Fruit fly (Drosophila melanogaster): ENCODE results near the gene Marf.
A peak's percentile ranks its signal among the peaks of the same experiment; 100 is the strongest.

Marf gene

dm6 chrX:6366357-6366691, 575 bp downstream of the Marf start (continued):
- TF ChIP-seq CG12071 (GFP tag; optimal IDR thresholded peaks at IDR 0.05) = peak; percentile 87
- no peak for TF ChIP-seq insv (GFP tag; optimal IDR thresholded peaks at IDR 0.05)
- peak; percentile 91 for TF ChIP-seq lbe (GFP tag; optimal IDR thresholded peaks at IDR 0.05)
- TF ChIP-seq HLH4C (GFP tag; IDR thresholded peaks at IDR 0.05; ENCODE audit: partially characterized antibody) = no peak
- TF ChIP-seq Meics (GFP tag; optimal IDR thresholded peaks at IDR 0.05) = peak; percentile 89
- TF ChIP-seq CG12659 (GFP tag; optimal IDR thresholded peaks at IDR 0.05) = peak; percentile 78
- peak; percentile 57 for TF ChIP-seq Atf3 (GFP tag; optimal IDR thresholded peaks at IDR 0.05)
- TF ChIP-seq CG31441 (GFP tag; IDR thresholded peaks at IDR 0.05) = peak; percentile 55
- peak; percentile 83 for TF ChIP-seq CG6175 (GFP tag; IDR thresholded peaks at IDR 0.05)
- TF ChIP-seq E2f1 (GFP tag; IDR thresholded peaks at IDR 0.05) = peak; percentile 84
- TF ChIP-seq row (GFP tag; IDR thresholded peaks at IDR 0.05) = peak; percentile 92
- TF ChIP-seq CG7987 (GFP tag; optimal IDR thresholded peaks at IDR 0.05) = peak; percentile 40
- TF ChIP-seq sug (tag; optimal IDR thresholded peaks at IDR 0.05) = peak; percentile 88
- TF ChIP-seq Dfd (GFP tag; optimal IDR thresholded peaks at IDR 0.05) = no peak
- TF ChIP-seq CG8924 (tag; optimal IDR thresholded peaks at IDR 0.05) = no peak
- TF ChIP-seq dpn (GFP tag; optimal IDR thresholded peaks at IDR 0.05) = peak; percentile 88
- no peak for TF ChIP-seq pros (GFP tag; optimal IDR thresholded peaks at IDR 0.05)
- peak; percentile 44 for TF ChIP-seq CG18476 (GFP tag; optimal IDR thresholded peaks at IDR 0.05)
- peak; percentile 66 for TF ChIP-seq CG3163 (GFP tag; optimal IDR thresholded peaks at IDR 0.05)
- TF ChIP-seq lov (optimal IDR thresholded peaks at IDR 0.05) = no peak
- TF ChIP-seq lov (GFP tag; IDR thresholded peaks at IDR 0.05) = peak; percentile 73; the same call in 1 of the 3 replicates
- peak; percentile 56 for TF ChIP-seq CG10979 (tag; optimal IDR thresholded peaks at IDR 0.05)
- TF ChIP-seq esg (GFP tag; conservative IDR thresholded peaks at IDR 0.05) = peak; percentile 74
- peak; percentile 88 for TF ChIP-seq H2.0 (GFP tag; IDR thresholded peaks at IDR 0.05)
- TF ChIP-seq gcm (GFP tag; optimal IDR thresholded peaks at IDR 0.05) = peak; percentile 53
- peak; percentile 85 for TF ChIP-seq cas (GFP tag; IDR thresholded peaks at IDR 0.05)
- no peak for TF ChIP-seq CG17186 (GFP tag; optimal IDR thresholded peaks at IDR 0.05)
- peak; percentile 88 for TF ChIP-seq Sox102F (GFP tag; optimal IDR thresholded peaks at IDR 0.05)
- peak; percentile 59 for TF ChIP-seq CG12299 (tag; optimal IDR thresholded peaks at IDR 0.05)
- peak; percentile 90 for TF ChIP-seq CG7839 (tag; optimal IDR thresholded peaks at IDR 0.05)
- TF ChIP-seq Kr (GFP tag; optimal IDR thresholded peaks at IDR 0.05) = no peak
- no peak for TF ChIP-seq nerfin-2 (GFP tag; IDR thresholded peaks at IDR 0.05; ENCODE audit: partially characterized antibody)
- peak; percentile 2 for TF ChIP-seq pzg (GFP tag; optimal IDR thresholded peaks at IDR 0.05)
- TF ChIP-seq CG17361 (GFP tag; IDR thresholded peaks at IDR 0.05) = peak; percentile 68; the same call in 2 of the 3 replicates
- peak; percentile 79 for TF ChIP-seq CG7556 (GFP tag; optimal IDR thresholded peaks at IDR 0.05)
- peak; percentile 75 for TF ChIP-seq tx (GFP tag; optimal IDR thresholded peaks at IDR 0.05)
- TF ChIP-seq otp (GFP tag; IDR thresholded peaks at IDR 0.05) = peak; percentile 76
- peak; percentile 85 for TF ChIP-seq onecut (GFP tag; IDR thresholded peaks at IDR 0.05)
- no peak for TF ChIP-seq CG42726 (GFP tag; IDR thresholded peaks at IDR 0.05; ENCODE audit: partially characterized antibody)
- TF ChIP-seq CG4730 (GFP tag; IDR thresholded peaks at IDR 0.05) = peak; percentile 84
- TF ChIP-seq CG2129 (GFP tag; IDR thresholded peaks at IDR 0.05; ENCODE audit: partially characterized antibody) = no peak
- TF ChIP-seq Nf-YC (tag; optimal IDR thresholded peaks at IDR 0.05) = peak; percentile 72
- TF ChIP-seq grau (tag; optimal IDR thresholded peaks at IDR 0.05) = peak; percentile 97
- peak; percentile 49 for TF ChIP-seq CG4282 (GFP tag; optimal IDR thresholded peaks at IDR 0.05)
- TF ChIP-seq Dll (GFP tag; IDR thresholded peaks at IDR 0.05; ENCODE audit: partially characterized antibody) = no peak
- peak; percentile 90 for TF ChIP-seq CG14441 (GFP tag; IDR thresholded peaks at IDR 0.05)
- peak; percentile 4 for TF ChIP-seq CG15601 (tag; optimal IDR thresholded peaks at IDR 0.05)
- peak; percentile 54 for TF ChIP-seq CG8089 (GFP tag; optimal IDR thresholded peaks at IDR 0.05)
- TF ChIP-seq nerfin-1 (tag; optimal IDR thresholded peaks at IDR 0.05) = peak; percentile 34
- TF ChIP-seq Oaz (GFP tag; IDR thresholded peaks at IDR 0.05) = peak; percentile 84
- TF ChIP-seq gcm2 (GFP tag; optimal IDR thresholded peaks at IDR 0.05) = peak; percentile 82

Measured in whole organism, embryonic.